Fruit fly (Drosophila melanogaster) whole organism, prepupa: ENCODE data around the gene CG8675.

Source experiments
- Blimp-1 ChIP-seq: fragments of 200-800 bp; sonication (Bioruptor generic); optimal IDR thresholded peaks from 3 replicates; lab custom pipeline; 2017; ENCODE audit warnings: missing biosample characterization, missing genetic modification characterization, mild to moderate bottlenecking, moderate library complexity, missing genetic modification reagents
- CG10631 ChIP-seq: fragments of 200-800 bp; sonication (Bioruptor generic); optimal IDR thresholded peaks from 2 replicates; lab custom pipeline; 2016; ENCODE audit warnings: missing biosample characterization, missing genetic modification characterization
- CG10669 ChIP-seq: fragments of 200-800 bp; sonication (Bioruptor generic); optimal IDR thresholded peaks from 3 replicates; lab custom pipeline; 2018; ENCODE audit warnings: missing biosample characterization, mild to moderate bottlenecking, missing genetic modification characterization, moderate library complexity
- CG11294 ChIP-seq: fragments of 200-800 bp; sonication (Bioruptor generic); IDR thresholded peaks from 2 replicates; pipeline ENCODE4 v1.3.6; 2022; ENCODE audit warnings: missing biosample characterization, missing genetic modification characterization
- CG15336 ChIP-seq: fragments of 200-800 bp; sonication (Bioruptor generic); IDR thresholded peaks from 2 replicates; pipeline ENCODE4 v1.3.6; 2022; ENCODE audit warnings: missing biosample characterization, missing genetic modification characterization
- CG31627 ChIP-seq: fragments of 200-800 bp; sonication (Bioruptor generic); optimal IDR thresholded peaks from 3 replicates; lab custom pipeline; 2016; ENCODE audit warnings: missing biosample characterization, missing genetic modification characterization
- CG32006 ChIP-seq: fragments of 200-800 bp; sonication (Bioruptor generic); optimal IDR thresholded peaks from 3 replicates; lab custom pipeline; 2017; ENCODE audit warnings: missing biosample characterization, mild to moderate bottlenecking, missing genetic modification characterization
- CG34406 ChIP-seq: fragments of 200-800 bp; sonication (Bioruptor generic); optimal IDR thresholded peaks from 3 replicates; lab custom pipeline; 2016; ENCODE audit warnings: missing biosample characterization, missing genetic modification characterization
- CG3919 ChIP-seq: fragments of 200-800 bp; sonication (Bioruptor generic); optimal IDR thresholded peaks from 3 replicates; lab custom pipeline; 2016; ENCODE audit warnings: missing biosample characterization, missing genetic modification characterization
- CG6163 ChIP-seq: fragments of 200-800 bp; sonication (Bioruptor generic); IDR thresholded peaks from 3 replicates; pipeline ENCODE4 v1.3.6; 2022; ENCODE audit warnings: missing biosample characterization, missing genetic modification characterization
- CG6276 ChIP-seq: fragments of 200-800 bp; sonication (Bioruptor generic); optimal IDR thresholded peaks from 2 replicates; lab custom pipeline; 2017; ENCODE audit warnings: missing biosample characterization, mild to moderate bottlenecking, missing genetic modification characterization
- CG6854 ChIP-seq: fragments of 200-800 bp; sonication (Bioruptor generic); optimal IDR thresholded peaks from 2 replicates; lab custom pipeline; 2017; ENCODE audit warnings: missing biosample characterization, mild to moderate bottlenecking, missing genetic modification characterization
- CG7368 ChIP-seq: fragments of 200-800 bp; sonication (Bioruptor generic); optimal IDR thresholded peaks from 3 replicates; lab custom pipeline; 2016; ENCODE audit warnings: missing biosample characterization, missing genetic modification characterization
- CG8119 ChIP-seq: fragments of 200-800 bp; sonication (Bioruptor generic); IDR thresholded peaks from 3 replicates; pipeline ENCODE4 v1.3.6; 2022; ENCODE audit warnings: missing biosample characterization, missing genetic modification characterization
- CG8319 ChIP-seq: fragments of 200-800 bp; sonication (Bioruptor generic); optimal IDR thresholded peaks from 3 replicates; lab custom pipeline; 2016; ENCODE audit warnings: missing biosample characterization, missing genetic modification characterization
- CG8632 ChIP-seq: fragments of 200-800 bp; sonication (Bioruptor generic); optimal IDR thresholded peaks from 3 replicates; lab custom pipeline; 2016; ENCODE audit warnings: missing biosample characterization, missing genetic modification characterization
- Eip75B ChIP-seq: fragments of 200-800 bp; sonication (Bioruptor generic); optimal IDR thresholded peaks from 3 replicates; lab custom pipeline; 2016; ENCODE audit warnings: missing biosample characterization, missing genetic modification characterization
- Eip78C ChIP-seq: fragments of 200-800 bp; sonication (Bioruptor generic); peaks from one replicate; lab custom pipeline; 2016; ENCODE audit warnings: missing biosample characterization, missing genetic modification characterization
- Eip93F ChIP-seq: fragments of 200-800 bp; sonication (Bioruptor generic); optimal IDR thresholded peaks from 2 replicates; lab custom pipeline; 2016; ENCODE audit warnings: missing biosample characterization, mild to moderate bottlenecking, missing genetic modification characterization
- Ets21C ChIP-seq: fragments of 200-800 bp; sonication (Bioruptor generic); optimal IDR thresholded peaks from 3 replicates; lab custom pipeline; 2016; ENCODE audit warnings: missing biosample characterization, missing genetic modification characterization
- Ets96B ChIP-seq: fragments of 200-800 bp; optimal IDR thresholded peaks from 2 replicates; lab custom pipeline; 2019; ENCODE audit warnings: missing biosample characterization, mild to moderate bottlenecking, missing genetic modification characterization, moderate library complexity
- Gug ChIP-seq: fragments of 200-800 bp; sonication (Bioruptor generic); IDR thresholded peaks from 2 replicates; pipeline ENCODE4 v1.3.6; 2022; ENCODE audit warnings: missing biosample characterization, missing genetic modification characterization
- Hr38 ChIP-seq: sonication (Bioruptor generic); optimal IDR thresholded peaks from 2 replicates; lab custom pipeline; 2016; ENCODE audit warnings: missing biosample characterization, missing genetic modification characterization
- Hr4 ChIP-seq: fragments of 200-800 bp; sonication (Bioruptor generic); optimal IDR thresholded peaks from 3 replicates; lab custom pipeline; 2016; ENCODE audit warnings: missing biosample characterization, missing genetic modification characterization
- Met ChIP-seq: fragments of 200-800 bp; sonication (Bioruptor generic); optimal IDR thresholded peaks from 3 replicates; lab custom pipeline; 2016; ENCODE audit warnings: missing biosample characterization, missing genetic modification characterization
- OdsH ChIP-seq: fragments of 200-800 bp; sonication (Bioruptor generic); optimal IDR thresholded peaks from 3 replicates; lab custom pipeline; 2016; ENCODE audit warnings: missing biosample characterization, missing genetic modification characterization
- Smox ChIP-seq: fragments of 200-800 bp; sonication (Bioruptor generic); optimal IDR thresholded peaks from 3 replicates; lab custom pipeline; 2016; ENCODE audit warnings: missing biosample characterization, missing genetic modification characterization
- Sox102F ChIP-seq: fragments of 200-800 bp; sonication (Bioruptor generic); optimal IDR thresholded peaks from 2 replicates; lab custom pipeline; 2016; ENCODE audit warnings: missing biosample characterization, mild to moderate bottlenecking, missing genetic modification characterization
- Sox14 ChIP-seq: fragments of 200-800 bp; sonication (Bioruptor generic); optimal IDR thresholded peaks from 3 replicates; lab custom pipeline; 2016; ENCODE audit warnings: missing biosample characterization, missing genetic modification characterization
- Sox15 ChIP-seq: fragments of 200-800 bp; sonication (Bioruptor generic); optimal IDR thresholded peaks from 3 replicates; lab custom pipeline; 2016; ENCODE audit warnings: missing biosample characterization, missing genetic modification characterization
- achi ChIP-seq: fragments of 200-800 bp; sonication (Bioruptor generic); optimal IDR thresholded peaks from 3 replicates; lab custom pipeline; 2016; ENCODE audit warnings: missing biosample characterization, missing genetic modification characterization
- dsx ChIP-seq: fragments of 200-800 bp; optimal IDR thresholded peaks from 3 replicates; lab custom pipeline; 2019; ENCODE audit warnings: missing biosample characterization, mild to moderate bottlenecking, missing genetic modification characterization, moderate library complexity; ENCODE audit not compliant: poor library complexity, severe bottlenecking
- eg ChIP-seq: fragments of 200-800 bp; sonication (Bioruptor generic); IDR thresholded peaks from 3 replicates; pipeline ENCODE4 v1.3.6; 2022; ENCODE audit warnings: missing biosample characterization, missing genetic modification characterization
- esn ChIP-seq: fragments of 200-800 bp; sonication (Bioruptor generic); optimal IDR thresholded peaks from 2 replicates; lab custom pipeline; 2016; ENCODE audit warnings: missing biosample characterization, mild to moderate bottlenecking, missing genetic modification characterization, moderate library complexity
- fd85E ChIP-seq: fragments of 200-800 bp; sonication (Bioruptor generic); optimal IDR thresholded peaks from 3 replicates; lab custom pipeline; 2016; ENCODE audit warnings: missing biosample characterization, missing genetic modification characterization
- lz ChIP-seq: fragments of 200-800 bp; sonication (Bioruptor generic); optimal IDR thresholded peaks from 3 replicates; lab custom pipeline; 2016; ENCODE audit warnings: missing biosample characterization, missing genetic modification characterization
- net ChIP-seq: fragments of 200-800 bp; sonication (Bioruptor generic); optimal IDR thresholded peaks from 3 replicates; lab custom pipeline; 2016; ENCODE audit warnings: missing biosample characterization, missing genetic modification characterization
- pdm3 ChIP-seq: fragments of 200-800 bp; sonication (Bioruptor generic); optimal IDR thresholded peaks from 3 replicates; lab custom pipeline; 2016; ENCODE audit warnings: missing biosample characterization, missing genetic modification characterization
- spab ChIP-seq: fragments of 200-800 bp; sonication (Bioruptor generic); optimal IDR thresholded peaks from 2 replicates; lab custom pipeline; 2017; ENCODE audit warnings: missing biosample characterization, mild to moderate bottlenecking, missing genetic modification characterization, missing genetic modification reagents
- svp ChIP-seq: fragments of 200-800 bp; sonication (Bioruptor generic); peaks from one replicate; lab custom pipeline; 2016; ENCODE audit warnings: missing biosample characterization, missing genetic modification characterization
- vri ChIP-seq: fragments of 200-800 bp; sonication (Bioruptor generic); optimal IDR thresholded peaks from 3 replicates; lab custom pipeline; 2016; ENCODE audit warnings: missing biosample characterization, mild to moderate bottlenecking, missing genetic modification characterization

The CG8675 gene

dm6 chrX:17237421-17237820, 11.9 kb downstream of the CG8675 start (continued):
- TF ChIP-seq CG6163 (GFP tag; lab: Robert Waterston, UW) (peak; percentile 62), CG6276 (GFP tag; lab: Kevin White, UChicago) (peak; percentile 78), CG11294 (no peak), fd85E (no peak), CG10631 (GFP tag; lab: Kevin White, UChicago) (peak; percentile 73), CG8319 (peak; percentile 51), Met (GFP tag; lab: Kevin White, UChicago) (peak; percentile 55), Ets21C (GFP tag; lab: Kevin White, UChicago) (no peak), pdm3 (peak; percentile 70), svp (peak; percentile 55), Smox (GFP tag; lab: Kevin White, UChicago) (peak; percentile 32), CG8632 (peak; percentile 71)

- no peak for TF ChIP-seq dsx (GFP tag; lab: Kevin White, UChicago)
- TF ChIP-seq CG8119 (GFP tag; lab: Robert Waterston, UW), result no peak
- no peak for TF ChIP-seq CG3919 (GFP tag; lab: Kevin White, UChicago)
- TF ChIP-seq CG15336, result no peak
- no peak for TF ChIP-seq CG8319
- TF ChIP-seq Sox15 (GFP tag; lab: Kevin White, UChicago), result no peak
- no peak for TF ChIP-seq OdsH (GFP tag; lab: Kevin White, UChicago)
- no peak for TF ChIP-seq esn (GFP tag; lab: Kevin White, UChicago)
- no peak for TF ChIP-seq achi
- TF ChIP-seq Blimp-1 (GFP tag; lab: Kevin White, UChicago), result no peak
- TF ChIP-seq svp, result no peak
These were observed 12.8 kb downstream of the CG8675 start for dm6 chrX:17236468-17236867.

DNA sequence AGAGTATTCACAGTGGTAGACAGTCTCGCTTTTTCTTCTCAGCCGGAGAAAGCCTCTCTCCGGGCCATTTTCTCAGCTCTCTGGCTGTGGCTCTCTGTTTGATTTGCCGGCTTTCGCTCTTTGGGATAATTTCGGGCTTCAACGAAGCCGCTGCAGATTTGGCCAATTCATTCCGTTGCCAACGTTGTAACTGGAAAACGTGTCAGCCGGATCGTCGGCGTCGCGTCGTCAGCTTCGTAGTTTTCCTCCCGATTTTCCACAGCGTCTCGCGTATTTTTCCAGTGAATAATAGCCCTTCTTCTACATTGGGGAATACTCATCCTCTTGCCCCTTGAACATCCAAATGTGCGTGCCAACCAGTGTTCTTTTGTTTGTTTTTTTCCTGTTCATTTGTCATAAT, 16.7 kb downstream of the CG8675 start, which contains the start of gene f:
Gene f (plus strand): TSS at position 301 of the 400 bp plus-strand sequence.
- TF ChIP-seq CG32006 (GFP tag; lab: Kevin White, UChicago) (no peak), Hr4 (GFP tag; lab: Kevin White, UChicago) (no peak), eg (0 out of 3 replicates have a peak, but pooled peaks have one; percentile 16), vri (no peak)

DNA sequence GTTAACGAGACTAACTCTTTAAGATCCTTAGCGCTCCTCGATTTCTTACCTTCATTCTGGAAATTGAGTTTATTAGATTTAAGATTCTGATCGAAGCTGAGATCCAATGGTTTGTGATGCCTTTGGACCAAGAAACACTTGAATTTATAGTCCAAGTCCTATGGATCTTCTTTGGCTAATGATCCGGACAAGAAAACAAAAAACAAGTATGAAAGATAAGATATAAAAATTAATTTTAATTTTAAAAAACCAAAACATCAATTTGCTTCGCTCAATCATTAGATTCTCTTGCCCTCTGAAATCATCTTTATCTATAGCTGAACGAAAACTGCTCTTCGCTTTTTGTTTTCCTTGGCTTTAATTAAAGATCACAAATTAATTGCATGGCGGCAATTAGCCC, 18.4 kb downstream of the CG8675 start, which contains the start of gene CG10597:
Gene CG10597 (minus strand): TSS at position 101 of the 400 bp plus-strand sequence.
- TF ChIP-seq CG6854 (GFP tag; lab: Kevin White, UChicago), result no peak
- no peak for TF ChIP-seq CG34406 (GFP tag; lab: Kevin White, UChicago)
- no peak for TF ChIP-seq CG32006 (GFP tag; lab: Kevin White, UChicago)
- TF ChIP-seq, all 60 proteins: peak for 0

DNA sequence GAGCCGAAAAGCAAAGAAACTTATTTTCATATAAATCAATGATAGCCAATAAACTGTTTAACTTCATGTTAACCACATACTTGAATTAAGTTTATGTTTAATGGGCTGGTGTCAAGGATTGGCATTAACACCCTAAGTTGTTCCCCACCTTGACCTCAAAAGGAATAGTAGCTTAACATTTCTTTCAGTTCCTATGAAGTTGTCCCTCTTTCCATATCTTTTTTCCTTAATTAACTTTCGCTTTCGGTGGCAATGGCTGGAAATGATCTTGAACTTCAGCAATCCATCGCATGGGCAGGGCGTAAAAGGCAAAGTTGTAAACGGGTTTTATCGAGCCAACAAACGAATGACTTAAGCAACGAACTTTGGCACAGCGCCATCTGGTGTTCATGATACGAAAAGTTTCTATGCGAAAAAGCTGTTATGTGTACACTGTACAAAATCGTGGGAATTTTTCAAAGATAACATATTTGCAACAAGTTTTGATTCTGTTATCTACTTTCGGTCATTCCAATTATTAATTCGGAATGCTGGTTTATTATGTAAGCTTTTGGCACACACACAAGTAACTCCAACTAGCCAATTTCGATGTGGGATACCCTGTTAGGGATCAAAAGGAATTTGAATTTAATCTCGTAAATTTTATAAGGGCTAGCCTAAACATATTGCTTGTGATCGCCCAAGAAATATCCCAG, 19.7 kb downstream of the CG8675 start:
- TF ChIP-seq CG11294 (no peak), CG8632 (no peak), lz (GFP tag; lab: Kevin White, UChicago) (peak; percentile 67), CG8319 (no peak), Eip75B (no peak), spab (no peak), CG3919 (GFP tag; lab: Kevin White, UChicago) (no peak), eg (no peak), Hr38 (GFP tag; lab: Kevin White, UChicago) (no peak), Sox14 (peak; percentile 54), CG31627 (GFP tag; lab: Kevin White, UChicago) (peak; percentile 51), Met (GFP tag; lab: Kevin White, UChicago) (peak; percentile 59), CG10669 (no peak), Sox102F (GFP tag; lab: Kevin White, UChicago) (peak; percentile 34), Eip78C (peak; percentile 83), CG6276 (GFP tag; lab: Kevin White, UChicago) (no peak), CG34406 (GFP tag; lab: Kevin White, UChicago) (peak; percentile 31), Blimp-1 (GFP tag; lab: Kevin White, UChicago) (peak; percentile 97), Gug (no peak), Ets96B (tag; lab: Kevin White, UChicago) (no peak), svp (peak; percentile 74), Eip93F (GFP tag; lab: Kevin White, UChicago) (no peak), net (no peak), CG8119 (GFP tag; lab: Robert Waterston, UW) (peak; percentile 51; the same call in 1 of the 3 replicates), CG7368 (GFP tag; lab: Kevin White, UChicago) (no peak), Hr4 (GFP tag; lab: Kevin White, UChicago) (peak; percentile 48), OdsH (GFP tag; lab: Kevin White, UChicago) (peak; percentile 57), achi (peak; percentile 45), Smox (GFP tag; lab: Kevin White, UChicago) (peak; percentile 54)
